Worm (Caenorhabditis elegans) whole organism, young adult: ENCODE measurements around the gene K10B4.1.

Experiments
- B0035.1 ChIP-seq: sonication (generic microtip); optimal IDR thresholded peaks from 2 replicates; lab custom pipeline; 2016; ENCODE audit warnings: missing genetic modification characterization, mild to moderate bottlenecking, missing compliant biosample characterization, missing genotype, missing genetic modification reagents
- B0336.3 ChIP-seq: fragments of 200-800 bp; sonication (Bioruptor generic); IDR thresholded peaks from 2 replicates; pipeline ENCODE4 v1.3.6; 2022; ENCODE audit warnings: missing genetic modification characterization, missing compliant biosample characterization
- D2030.7 ChIP-seq: fragments of 200-800 bp; sonication (Bioruptor generic); IDR thresholded peaks from 2 replicates; pipeline ENCODE4 v1.3.6; 2022; ENCODE audit warnings: missing genetic modification reagents, missing genetic modification characterization, missing compliant biosample characterization
- F10E7.11 ChIP-seq: sonication (generic microtip); optimal IDR thresholded peaks from 2 replicates; lab custom pipeline; 2017; ENCODE audit warnings: mild to moderate bottlenecking, missing genetic modification characterization, moderate library complexity, missing compliant biosample characterization
- F33H1.4 ChIP-seq: fragments of 200-800 bp; sonication (Bioruptor generic); IDR thresholded peaks from 2 replicates; pipeline ENCODE4 v1.3.6; 2022; ENCODE audit warnings: missing genetic modification reagents, missing genetic modification characterization, missing compliant biosample characterization
- F37B4.10 ChIP-seq: fragments of 200-800 bp; sonication (Bioruptor generic); IDR thresholded peaks from 2 replicates; pipeline ENCODE4 v1.3.6; 2022; ENCODE audit warnings: missing genetic modification characterization, missing compliant biosample characterization
- F49E8.2 ChIP-seq: sonication (generic microtip); optimal IDR thresholded peaks from 3 replicates; lab custom pipeline; 2017; ENCODE audit warnings: missing genetic modification characterization, mild to moderate bottlenecking, missing compliant biosample characterization, antibody characterized with exemption, moderate library complexity; ENCODE audit not compliant: insufficient read depth
- F52B5.7 ChIP-seq: sonication (generic microtip); optimal IDR thresholded peaks from 2 replicates; lab custom pipeline; 2016; ENCODE audit warnings: mild to moderate bottlenecking, missing genetic modification characterization, missing compliant biosample characterization
- F57C9.4 ChIP-seq: sonication (generic microtip); optimal IDR thresholded peaks from 2 replicates; lab custom pipeline; 2017; ENCODE audit warnings: mild to moderate bottlenecking, missing genetic modification characterization, missing compliant biosample characterization
- K12H6.12 ChIP-seq: fragments of 200-800 bp; sonication (Bioruptor generic); optimal IDR thresholded peaks from 2 replicates; lab custom pipeline; 2018; ENCODE audit warnings: mild to moderate bottlenecking, missing genetic modification characterization, missing compliant biosample characterization
- Y53G8AR.9 ChIP-seq: fragments of 200-800 bp; sonication (Bioruptor generic); conservative IDR thresholded peaks from 2 replicates; pipeline ENCODE4 v1.3.6; 2022; ENCODE audit warnings: missing genetic modification reagents, missing genetic modification characterization, missing compliant biosample characterization
- Y67H2A.10 ChIP-seq: fragments of 200-800 bp; sonication (Bioruptor generic); conservative IDR thresholded peaks from 2 replicates; pipeline ENCODE4 v1.3.6; 2022; ENCODE audit warnings: missing genetic modification reagents, missing genetic modification characterization, missing compliant biosample characterization
- Y79H2A.3 ChIP-seq: fragments of 200-800 bp; sonication (Bioruptor generic); conservative IDR thresholded peaks from 2 replicates; pipeline ENCODE4 v1.3.6; 2022; ENCODE audit warnings: missing genetic modification reagents, missing genetic modification characterization, missing compliant biosample characterization
- ama-1 ChIP-seq, 3 experiments: fragments of 150-350 bp in 1 of 3; sonication (generic microtip) in 2 of 3; optimal IDR thresholded peaks; 2 replicates each; lab custom pipeline; 2014 to 2018; ENCODE audit warnings: missing biosample characterization in 2 of 3, missing genetic modification characterization in 2 of 3, missing genetic modification reagents in 2 of 3
- atf-7 ChIP-seq: sonication (generic microtip); optimal IDR thresholded peaks from 2 replicates; lab custom pipeline; 2017; ENCODE audit warnings: mild to moderate bottlenecking, missing genetic modification characterization, missing compliant biosample characterization
- attf-5 ChIP-seq: fragments of 200-800 bp; sonication (Bioruptor generic); optimal IDR thresholded peaks from 2 replicates; lab custom pipeline; 2018; ENCODE audit warnings: mild to moderate bottlenecking, missing genetic modification characterization, missing compliant biosample characterization
- bed-1 ChIP-seq: fragments of 200-800 bp; sonication (Bioruptor generic); IDR thresholded peaks from 2 replicates; pipeline ENCODE4 v1.3.6; 2022; ENCODE audit warnings: missing genetic modification reagents, missing genetic modification characterization, missing compliant biosample characterization
- cebp-2 ChIP-seq: fragments of 200-800 bp; sonication (Bioruptor generic); IDR thresholded peaks from 2 replicates; pipeline ENCODE4 v1.3.6; 2022; ENCODE audit warnings: missing genetic modification characterization, missing compliant biosample characterization
- ceh-100 ChIP-seq: fragments of 200-800 bp; sonication (Bioruptor generic); IDR thresholded peaks from 2 replicates; pipeline ENCODE4 v1.3.6; 2022; ENCODE audit warnings: missing genetic modification reagents, missing genetic modification characterization, missing compliant biosample characterization
- ceh-40 ChIP-seq: fragments of 200-800 bp; sonication (Bioruptor generic); IDR thresholded peaks from 2 replicates; pipeline ENCODE4 v1.3.6; 2022; ENCODE audit warnings: missing genetic modification characterization, missing compliant biosample characterization
- ceh-79 ChIP-seq: sonication (generic microtip); optimal IDR thresholded peaks from 2 replicates; lab custom pipeline; 2017; ENCODE audit warnings: mild to moderate bottlenecking, missing genetic modification characterization, missing compliant biosample characterization
- chd-7 ChIP-seq: sonication (generic microtip); optimal IDR thresholded peaks from 2 replicates; lab custom pipeline; 2016; ENCODE audit warnings: mild to moderate bottlenecking, missing genetic modification characterization, moderate library complexity, missing compliant biosample characterization
- die-1 ChIP-seq: sonication (generic microtip); optimal IDR thresholded peaks from 2 replicates; lab custom pipeline; 2016; ENCODE audit warnings: missing genotype, mild to moderate bottlenecking, missing genetic modification characterization, missing compliant biosample characterization
- dox-1 ChIP-seq: fragments of 200-800 bp; sonication (Bioruptor generic); IDR thresholded peaks from 2 replicates; pipeline ENCODE4 v1.3.6; 2022; ENCODE audit warnings: missing genetic modification reagents, missing genetic modification characterization, missing compliant biosample characterization
- efl-1 ChIP-seq: fragments of 150-350 bp; optimal IDR thresholded peaks from 2 replicates; lab custom pipeline; 2014; ENCODE audit warnings: missing biosample characterization, missing genetic modification reagents, missing genetic modification characterization
- ekl-4 ChIP-seq: fragments of 200-800 bp; sonication (Bioruptor generic); IDR thresholded peaks from 2 replicates; pipeline ENCODE4 v1.3.6; 2022; ENCODE audit warnings: missing genetic modification reagents, missing genetic modification characterization, missing compliant biosample characterization
- hmg-1.2 ChIP-seq: fragments of 200-800 bp; sonication (Bioruptor generic); IDR thresholded peaks from 2 replicates; pipeline ENCODE4 v1.3.6; 2022; ENCODE audit warnings: missing genetic modification reagents, missing genetic modification characterization, missing compliant biosample characterization
- hrde-1 ChIP-seq: sonication (generic microtip); optimal IDR thresholded peaks from 2 replicates; lab custom pipeline; 2016; ENCODE audit warnings: missing genetic modification characterization, mild to moderate bottlenecking, missing compliant biosample characterization, moderate library complexity, missing genotype, missing genetic modification reagents, borderline replicate concordance
- hsf-1 ChIP-seq: fragments of 200-800 bp; sonication (Bioruptor generic); IDR thresholded peaks from 2 replicates; pipeline ENCODE4 v1.3.6; 2022; ENCODE audit warnings: missing genetic modification reagents, missing genetic modification characterization, missing compliant biosample characterization
- lin-26 ChIP-seq: fragments of 200-800 bp; sonication (Bioruptor generic); IDR thresholded peaks from 2 replicates; pipeline ENCODE4 v1.3.6; 2022; ENCODE audit warnings: missing genetic modification reagents, missing genetic modification characterization, missing compliant biosample characterization
- lin-40 ChIP-seq: sonication (generic microtip); optimal IDR thresholded peaks from 2 replicates; lab custom pipeline; 2016; ENCODE audit warnings: missing genetic modification characterization, mild to moderate bottlenecking, missing compliant biosample characterization, missing genotype, missing genetic modification reagents
- lsy-27 ChIP-seq: sonication (generic microtip); optimal IDR thresholded peaks from 2 replicates; lab custom pipeline; 2017; ENCODE audit warnings: missing genetic modification characterization, mild to moderate bottlenecking, missing compliant biosample characterization, antibody characterized with exemption, missing genotype, borderline replicate concordance; ENCODE audit not compliant: insufficient read depth
- madf-3 ChIP-seq: fragments of 200-800 bp; sonication (Bioruptor generic); IDR thresholded peaks from 2 replicates; pipeline ENCODE4 v1.3.6; 2022; ENCODE audit warnings: missing genetic modification reagents, missing genetic modification characterization, missing compliant biosample characterization
- madf-8 ChIP-seq: fragments of 200-800 bp; sonication (Bioruptor generic); conservative IDR thresholded peaks from 2 replicates; pipeline ENCODE4 v1.3.6; 2022; ENCODE audit warnings: missing genetic modification reagents, missing genetic modification characterization, missing compliant biosample characterization
- mes-4 ChIP-seq: sonication (generic microtip); optimal IDR thresholded peaks from 2 replicates; lab custom pipeline; 2016; ENCODE audit warnings: missing genotype, missing genetic modification characterization, missing compliant biosample characterization
- nhr-27 ChIP-seq: fragments of 200-800 bp; sonication (Bioruptor generic); optimal IDR thresholded peaks from 2 replicates; lab custom pipeline; 2018; ENCODE audit warnings: mild to moderate bottlenecking, missing genetic modification characterization, moderate library complexity, missing compliant biosample characterization
- pha-4 ChIP-seq: fragments of 150-350 bp; sonication (generic microtip); optimal IDR thresholded peaks from 2 replicates; lab custom pipeline; 2014; ENCODE audit warnings: missing biosample characterization, missing genetic modification reagents, missing genetic modification characterization
- rpc-1 ChIP-seq, 2 experiments: fragments of 150-350 bp in 1 of 2; sonication (generic microtip) in 1 of 2; optimal IDR thresholded peaks; 2 replicates each; lab custom pipeline; 2014 to 2018; ENCODE audit warnings: missing biosample characterization in 1 of 2, missing genetic modification characterization in 1 of 2, missing genetic modification reagents in 1 of 2, missing genotype in 1 of 2
- snpc-1.1 ChIP-seq: sonication (generic microtip); optimal IDR thresholded peaks from 2 replicates; lab custom pipeline; 2017; ENCODE audit warnings: missing genetic modification characterization, mild to moderate bottlenecking, missing compliant biosample characterization, antibody characterized with exemption, moderate library complexity, missing genotype, missing genetic modification reagents; ENCODE audit not compliant: insufficient read depth
- snpc-1.3 ChIP-seq: sonication (generic microtip); optimal IDR thresholded peaks from 2 replicates; lab custom pipeline; 2017; ENCODE audit warnings: missing genetic modification characterization, mild to moderate bottlenecking, missing compliant biosample characterization, antibody characterized with exemption, moderate library complexity, missing genotype, missing genetic modification reagents; ENCODE audit not compliant: insufficient read depth
- snpc-3.4 ChIP-seq: sonication (generic microtip); optimal IDR thresholded peaks from 2 replicates; lab custom pipeline; 2017; ENCODE audit warnings: missing genetic modification characterization, mild to moderate bottlenecking, missing compliant biosample characterization, antibody characterized with exemption, moderate library complexity, missing genotype, missing genetic modification reagents
- snpc-4 ChIP-seq, 5 experiments: fragments of 150-350 bp in 1 of 5; sonication (generic microtip) in 4 of 5; optimal IDR thresholded peaks; 2 replicates each; lab custom pipeline; 2014 to 2018; ENCODE audit warnings: missing genetic modification characterization in 5 of 5, missing biosample characterization in 3 of 5, antibody characterized with exemption in 2 of 5, mild to moderate bottlenecking in 2 of 5, missing compliant biosample characterization in 2 of 5, missing genotype in 2 of 5, moderate library complexity in 2 of 5, missing genetic modification reagents in 1 of 5
- sptf-2 ChIP-seq: fragments of 200-800 bp; sonication (Bioruptor generic); optimal IDR thresholded peaks from 2 replicates; lab custom pipeline; 2018; ENCODE audit warnings: mild to moderate bottlenecking, missing genetic modification characterization, missing compliant biosample characterization
- unc-130 ChIP-seq: sonication (generic microtip); optimal IDR thresholded peaks from 2 replicates; lab custom pipeline; 2016; ENCODE audit warnings: missing genetic modification reagents, missing genetic modification characterization, missing compliant biosample characterization
- zfh-2 ChIP-seq: fragments of 200-800 bp; sonication (Bioruptor generic); conservative IDR thresholded peaks from 2 replicates; pipeline ENCODE4 v1.3.6; 2022; ENCODE audit warnings: missing genetic modification reagents, missing genetic modification characterization, missing compliant biosample characterization
- ztf-22 ChIP-seq: fragments of 200-800 bp; sonication (Bioruptor generic); optimal IDR thresholded peaks from 2 replicates; lab custom pipeline; 2018; ENCODE audit warnings: mild to moderate bottlenecking, missing genetic modification characterization, moderate library complexity, missing compliant biosample characterization

The K10B4.1 gene

ce11 chrII:155904-156303 lies 20.6 kb downstream of the K10B4.1 start, which contains the start of gene mrpl-28 (continued):
- TF ChIP-seq sptf-2 (GFP tag; lab: Kevin White, UChicago) (no peak), madf-8 (GFP tag; lab: Robert Waterston, UW) (no peak), ceh-100 (peak; percentile 76), die-1 (tag; lab: Kevin White, UChicago) (no peak), Y67H2A.10 (0 out of 2 replicates have a peak, but pooled peaks have one; percentile 15), cebp-2 (no peak), ztf-22 (GFP tag; lab: Kevin White, UChicago) (no peak), unc-130 (GFP tag; lab: Kevin White, UChicago) (peak; percentile 20), F57C9.4 (no peak), B0336.3 (GFP tag; lab: Robert Waterston, UW) (peak; percentile 52; the same call in 1 of the 2 replicates), F37B4.10 (no peak), lin-40 (tag; lab: Kevin White, UChicago) (peak; percentile 93), F10E7.11 (tag; lab: Kevin White, UChicago) (no peak), B0035.1 (tag; lab: Kevin White, UChicago) (no peak), ama-1 (optimal IDR thresholded peaks at IDR 0.05; lab: Kevin White, UChicago) (no peak), ama-1 (GFP tag; optimal IDR thresholded peaks at IDR 0.05; lab: Kevin White, UChicago) (no peak), snpc-1.1 (tag; lab: Kevin White, UChicago) (no peak), hsf-1 (no peak), Y53G8AR.9 (GFP tag; lab: Robert Waterston, UW) (peak; percentile 89), F52B5.7 (no peak), pha-4 (tag; lab: Kevin White, UChicago) (peak; percentile 3), attf-5 (GFP tag; lab: Kevin White, UChicago) (peak; percentile 67), F49E8.2 (no peak), K12H6.12 (tag; lab: Kevin White, UChicago) (peak; percentile 20), efl-1 (peak; percentile 76), snpc-3.4 (tag; lab: Kevin White, UChicago) (peak; percentile 75), madf-3 (GFP tag; lab: Robert Waterston, UW) (no peak), ceh-79 (tag; lab: Kevin White, UChicago) (no peak), hrde-1 (tag; lab: Kevin White, UChicago) (peak; percentile 6), ceh-40 (GFP tag; lab: Robert Waterston, UW) (no peak), F33H1.4 (GFP tag; lab: Robert Waterston, UW) (peak; percentile 55), chd-7 (tag; lab: Kevin White, UChicago) (peak; percentile 46), ekl-4 (GFP tag; lab: Robert Waterston, UW) (peak; percentile 92), rpc-1 (optimal IDR thresholded peaks at IDR 0.05; lab: Kevin White, UChicago) (no peak), rpc-1 (tag; optimal IDR thresholded peaks at IDR 0.05; lab: Kevin White, UChicago) (no peak), snpc-1.3 (tag; lab: Kevin White, UChicago) (peak; percentile 17), nhr-27 (tag; lab: Kevin White, UChicago) (no peak), snpc-4 (GFP tag; optimal IDR thresholded peaks at IDR 0.05; lab: Kevin White, UChicago) (no peak), snpc-4 (tag; optimal IDR thresholded peaks at IDR 0.05; lab: Kevin White, UChicago) (peak in 3 of 4 experiments; percentile 56 to 72 (median 59)), zfh-2 (GFP tag; lab: Robert Waterston, UW) (no peak), mes-4 (tag; lab: Kevin White, UChicago) (no peak), lsy-27 (tag; lab: Kevin White, UChicago) (no peak), hmg-1.2 (GFP tag; lab: Robert Waterston, UW) (peak; percentile 64), atf-7 (tag; lab: Kevin White, UChicago) (no peak), bed-1 (GFP tag; lab: Robert Waterston, UW) (no peak), Y79H2A.3 (GFP tag; lab: Robert Waterston, UW) (no peak), lin-26 (no peak), dox-1 (GFP tag; lab: Robert Waterston, UW) (peak; percentile 87), D2030.7 (GFP tag; lab: Robert Waterston, UW) (peak; percentile 90)
